Worm (Caenorhabditis elegans) whole organism, young adult: ENCODE measurements around the gene pycr-4.
A peak's percentile ranks its signal among the peaks of the same experiment; 100 is the strongest.

Experiments
- B0035.1 ChIP-seq: sonication (generic microtip); optimal IDR thresholded peaks from 2 replicates; lab custom pipeline; 2016; ENCODE audit warnings: missing genetic modification characterization, mild to moderate bottlenecking, missing compliant biosample characterization, missing genotype, missing genetic modification reagents
- F23B12.7 ChIP-seq: sonication (generic microtip); optimal IDR thresholded peaks from 2 replicates; lab custom pipeline; 2017; ENCODE audit warnings: missing genetic modification characterization, mild to moderate bottlenecking, missing compliant biosample characterization, antibody characterized with exemption, moderate library complexity; ENCODE audit not compliant: insufficient read depth
- F37B4.10 ChIP-seq: fragments of 200-800 bp; sonication (Bioruptor generic); IDR thresholded peaks from 2 replicates; pipeline ENCODE4 v1.3.6; 2022; ENCODE audit warnings: missing genetic modification characterization, missing compliant biosample characterization
- F39B2.1 ChIP-seq: fragments of 200-800 bp; sonication (Bioruptor generic); IDR thresholded peaks from 2 replicates; pipeline ENCODE4 v1.3.6; 2022; ENCODE audit warnings: missing genetic modification reagents, missing genetic modification characterization, missing compliant biosample characterization
- F52B5.7 ChIP-seq: sonication (generic microtip); optimal IDR thresholded peaks from 2 replicates; lab custom pipeline; 2016; ENCODE audit warnings: mild to moderate bottlenecking, missing genetic modification characterization, missing compliant biosample characterization
- F57C9.4 ChIP-seq: sonication (generic microtip); optimal IDR thresholded peaks from 2 replicates; lab custom pipeline; 2017; ENCODE audit warnings: mild to moderate bottlenecking, missing genetic modification characterization, missing compliant biosample characterization
- Y53G8AR.9 ChIP-seq: fragments of 200-800 bp; sonication (Bioruptor generic); conservative IDR thresholded peaks from 2 replicates; pipeline ENCODE4 v1.3.6; 2022; ENCODE audit warnings: missing genetic modification reagents, missing genetic modification characterization, missing compliant biosample characterization
- Y79H2A.3 ChIP-seq: fragments of 200-800 bp; sonication (Bioruptor generic); conservative IDR thresholded peaks from 2 replicates; pipeline ENCODE4 v1.3.6; 2022; ENCODE audit warnings: missing genetic modification reagents, missing genetic modification characterization, missing compliant biosample characterization
- akir-1 ChIP-seq: fragments of 200-800 bp; sonication (Bioruptor generic); optimal IDR thresholded peaks from 2 replicates; lab custom pipeline; 2018; ENCODE audit warnings: mild to moderate bottlenecking, missing genetic modification characterization, moderate library complexity, missing compliant biosample characterization
- aptf-2 ChIP-seq: fragments of 200-800 bp; sonication (Bioruptor generic); conservative IDR thresholded peaks from 2 replicates; pipeline ENCODE4 v1.3.6; 2022; ENCODE audit warnings: missing genetic modification reagents, missing genetic modification characterization, missing compliant biosample characterization
- aptf-3 ChIP-seq: fragments of 200-800 bp; sonication (Bioruptor generic); IDR thresholded peaks from 2 replicates; pipeline ENCODE4 v1.3.6; 2022; ENCODE audit warnings: missing genetic modification characterization, missing compliant biosample characterization
- attf-3 ChIP-seq: fragments of 200-800 bp; sonication (Bioruptor generic); conservative IDR thresholded peaks from 2 replicates; pipeline ENCODE4 v1.3.6; 2022; ENCODE audit warnings: missing genetic modification reagents, missing genetic modification characterization, missing compliant biosample characterization
- attf-5 ChIP-seq: fragments of 200-800 bp; sonication (Bioruptor generic); optimal IDR thresholded peaks from 2 replicates; lab custom pipeline; 2018; ENCODE audit warnings: mild to moderate bottlenecking, missing genetic modification characterization, missing compliant biosample characterization
- bed-1 ChIP-seq: fragments of 200-800 bp; sonication (Bioruptor generic); IDR thresholded peaks from 2 replicates; pipeline ENCODE4 v1.3.6; 2022; ENCODE audit warnings: missing genetic modification reagents, missing genetic modification characterization, missing compliant biosample characterization
- cebp-1 ChIP-seq, 2 experiments: fragments of 200-800 bp in 1 of 2; sonication (Bioruptor generic) in 1 of 2; sonication (generic microtip) in 1 of 2; IDR thresholded peaks in 1 of 2; optimal IDR thresholded peaks in 1 of 2; 2 replicates each; pipeline versions ENCODE4 v1.3.6 to Lab custom; 2017 to 2022; ENCODE audit warnings: missing compliant biosample characterization in 2 of 2, missing genetic modification characterization in 2 of 2, mild to moderate bottlenecking in 1 of 2, missing genetic modification reagents in 1 of 2, moderate library complexity in 1 of 2
- ceh-58 ChIP-seq: fragments of 200-800 bp; sonication (Bioruptor generic); IDR thresholded peaks from 2 replicates; pipeline ENCODE4 v1.3.6; 2022; ENCODE audit warnings: missing genetic modification characterization, missing compliant biosample characterization
- dox-1 ChIP-seq: fragments of 200-800 bp; sonication (Bioruptor generic); IDR thresholded peaks from 2 replicates; pipeline ENCODE4 v1.3.6; 2022; ENCODE audit warnings: missing genetic modification reagents, missing genetic modification characterization, missing compliant biosample characterization
- dpff-1 ChIP-seq: sonication (generic microtip); optimal IDR thresholded peaks from 2 replicates; lab custom pipeline; 2017; ENCODE audit warnings: mild to moderate bottlenecking, missing genetic modification characterization, missing compliant biosample characterization
- egl-44 ChIP-seq: fragments of 200-800 bp; sonication (Bioruptor generic); IDR thresholded peaks from 2 replicates; pipeline ENCODE4 v1.3.6; 2022; ENCODE audit warnings: missing genetic modification reagents, missing genetic modification characterization, missing compliant biosample characterization
- ekl-4 ChIP-seq: fragments of 200-800 bp; sonication (Bioruptor generic); IDR thresholded peaks from 2 replicates; pipeline ENCODE4 v1.3.6; 2022; ENCODE audit warnings: missing genetic modification reagents, missing genetic modification characterization, missing compliant biosample characterization
- ets-4 ChIP-seq: fragments of 200-800 bp; sonication (Bioruptor generic); optimal IDR thresholded peaks from 2 replicates; lab custom pipeline; 2018; ENCODE audit warnings: mild to moderate bottlenecking, missing genetic modification characterization, missing compliant biosample characterization
- hlh-12 ChIP-seq: sonication (generic microtip); optimal IDR thresholded peaks from 2 replicates; lab custom pipeline; 2016; ENCODE audit warnings: missing genetic modification characterization, missing compliant biosample characterization
- hmg-1.2 ChIP-seq: fragments of 200-800 bp; sonication (Bioruptor generic); IDR thresholded peaks from 2 replicates; pipeline ENCODE4 v1.3.6; 2022; ENCODE audit warnings: missing genetic modification reagents, missing genetic modification characterization, missing compliant biosample characterization
- let-526 ChIP-seq: fragments of 200-800 bp; sonication (Bioruptor generic); IDR thresholded peaks from 2 replicates; pipeline ENCODE4 v1.3.6; 2022; ENCODE audit warnings: missing genetic modification reagents, missing genetic modification characterization, missing compliant biosample characterization
- lir-1 ChIP-seq: fragments of 200-800 bp; sonication (Bioruptor generic); conservative IDR thresholded peaks from 2 replicates; pipeline ENCODE4 v1.3.6; 2022; ENCODE audit warnings: missing genetic modification reagents, missing genetic modification characterization, missing compliant biosample characterization
- lsl-1 ChIP-seq: fragments of 200-800 bp; sonication (Bioruptor generic); optimal IDR thresholded peaks from 2 replicates; lab custom pipeline; 2018; ENCODE audit warnings: mild to moderate bottlenecking, missing genetic modification characterization, moderate library complexity, missing compliant biosample characterization
- madf-6 ChIP-seq: fragments of 200-800 bp; sonication (Bioruptor generic); IDR thresholded peaks from 2 replicates; pipeline ENCODE4 v1.3.6; 2022; ENCODE audit warnings: missing genetic modification reagents, missing genetic modification characterization, missing compliant biosample characterization
- mcd-1 ChIP-seq: fragments of 200-800 bp; sonication (Bioruptor generic); IDR thresholded peaks from 2 replicates; pipeline ENCODE4 v1.3.6; 2022; ENCODE audit warnings: missing genetic modification reagents, missing genetic modification characterization, missing compliant biosample characterization
- nhr-179 ChIP-seq: sonication (generic microtip); optimal IDR thresholded peaks from 2 replicates; lab custom pipeline; 2016; ENCODE audit warnings: mild to moderate bottlenecking, missing genetic modification characterization, missing compliant biosample characterization
- nhr-27 ChIP-seq: fragments of 200-800 bp; sonication (Bioruptor generic); optimal IDR thresholded peaks from 2 replicates; lab custom pipeline; 2018; ENCODE audit warnings: mild to moderate bottlenecking, missing genetic modification characterization, moderate library complexity, missing compliant biosample characterization
- nhr-80 ChIP-seq: sonication (generic microtip); optimal IDR thresholded peaks from 2 replicates; lab custom pipeline; 2016; ENCODE audit warnings: missing genetic modification characterization, missing compliant biosample characterization
- pbrm-1 ChIP-seq: fragments of 200-800 bp; sonication (Bioruptor generic); IDR thresholded peaks from 2 replicates; pipeline ENCODE4 v1.3.6; 2022; ENCODE audit warnings: missing genetic modification reagents, missing genetic modification characterization, missing compliant biosample characterization
- sdz-38 ChIP-seq: sonication (generic microtip); optimal IDR thresholded peaks from 2 replicates; lab custom pipeline; 2016; ENCODE audit warnings: missing genotype, missing genetic modification characterization, missing compliant biosample characterization
- snpc-3.4 ChIP-seq: sonication (generic microtip); optimal IDR thresholded peaks from 2 replicates; lab custom pipeline; 2017; ENCODE audit warnings: missing genetic modification characterization, mild to moderate bottlenecking, missing compliant biosample characterization, antibody characterized with exemption, moderate library complexity, missing genotype, missing genetic modification reagents
- sptf-2 ChIP-seq: fragments of 200-800 bp; sonication (Bioruptor generic); optimal IDR thresholded peaks from 2 replicates; lab custom pipeline; 2018; ENCODE audit warnings: mild to moderate bottlenecking, missing genetic modification characterization, missing compliant biosample characterization
- tbx-9 ChIP-seq: sonication (generic microtip); optimal IDR thresholded peaks from 2 replicates; lab custom pipeline; 2016; ENCODE audit warnings: borderline replicate concordance, missing genetic modification characterization, inconsistent platforms, missing compliant biosample characterization
- unc-130 ChIP-seq: sonication (generic microtip); optimal IDR thresholded peaks from 2 replicates; lab custom pipeline; 2016; ENCODE audit warnings: missing genetic modification reagents, missing genetic modification characterization, missing compliant biosample characterization
- ztf-22 ChIP-seq: fragments of 200-800 bp; sonication (Bioruptor generic); optimal IDR thresholded peaks from 2 replicates; lab custom pipeline; 2018; ENCODE audit warnings: mild to moderate bottlenecking, missing genetic modification characterization, moderate library complexity, missing compliant biosample characterization
- ztf-26 ChIP-seq: sonication (generic microtip); optimal IDR thresholded peaks from 2 replicates; lab custom pipeline; 2017; ENCODE audit warnings: missing genetic modification characterization, missing compliant biosample characterization
- ztf-3 ChIP-seq: fragments of 200-800 bp; sonication (Bioruptor generic); optimal IDR thresholded peaks from 2 replicates; lab custom pipeline; 2018; ENCODE audit warnings: mild to moderate bottlenecking, missing genetic modification characterization, missing compliant biosample characterization

pycr-4 gene

ce11 chrIV:7507305-7507704, 30.2 kb upstream of the pycr-4 start (continued):
- TF ChIP-seq ceh-58 (no peak), let-526 (no peak), pbrm-1 (GFP tag; lab: Robert Waterston, UW) (peak; percentile 37; the same call in 1 of the 2 replicates), bed-1 (GFP tag; lab: Robert Waterston, UW) (no peak), aptf-3 (GFP tag; lab: Robert Waterston, UW) (no peak), ztf-3 (GFP tag; lab: Kevin White, UChicago) (no peak), ztf-22 (GFP tag; lab: Kevin White, UChicago) (no peak), lir-1 (GFP tag; lab: Robert Waterston, UW) (no peak), ztf-26 (tag; lab: Kevin White, UChicago) (no peak), mcd-1 (GFP tag; lab: Robert Waterston, UW) (no peak; the same call in none of the 2 replicates), Y53G8AR.9 (GFP tag; lab: Robert Waterston, UW) (peak; percentile 47; the same call in 1 of the 2 replicates), madf-6 (GFP tag; lab: Robert Waterston, UW) (no peak), F39B2.1 (GFP tag; lab: Robert Waterston, UW) (no peak), akir-1 (GFP tag; lab: Kevin White, UChicago) (no peak), ekl-4 (GFP tag; lab: Robert Waterston, UW) (no peak), unc-130 (GFP tag; lab: Kevin White, UChicago) (no peak), attf-5 (GFP tag; lab: Kevin White, UChicago) (no peak), sdz-38 (tag; lab: Kevin White, UChicago) (no peak)

ce11 chrIV:7506711-7507110, 29.6 kb upstream of the pycr-4 start:
- TF ChIP-seq dox-1 (GFP tag; lab: Robert Waterston, UW) (no peak), nhr-27 (tag; lab: Kevin White, UChicago) (no peak), attf-3 (no peak), tbx-9 (no peak), unc-130 (GFP tag; lab: Kevin White, UChicago) (no peak), snpc-3.4 (no peak), hlh-12 (no peak), F52B5.7 (no peak), attf-5 (GFP tag; lab: Kevin White, UChicago) (no peak), pbrm-1 (GFP tag; lab: Robert Waterston, UW) (0 out of 2 replicates have a peak, but pooled peaks have one; percentile 25), Y53G8AR.9 (GFP tag; lab: Robert Waterston, UW) (0 out of 2 replicates have a peak, but pooled peaks have one; percentile 46), egl-44 (GFP tag; lab: Robert Waterston, UW) (no peak), ets-4 (peak; percentile 5), cebp-1 (GFP tag; IDR thresholded peaks at IDR 0.05; lab: Robert Waterston, UW) (no peak), cebp-1 (tag; optimal IDR thresholded peaks at IDR 0.05; lab: Kevin White, UChicago) (no peak), nhr-80 (tag; lab: Kevin White, UChicago) (no peak), Y79H2A.3 (GFP tag; lab: Robert Waterston, UW) (no peak), aptf-2 (GFP tag; lab: Robert Waterston, UW) (no peak), lsl-1 (GFP tag; lab: Kevin White, UChicago) (no peak), ceh-58 (no peak), madf-6 (GFP tag; lab: Robert Waterston, UW) (0 out of 2 replicates have a peak, but pooled peaks have one; percentile 9), F37B4.10 (no peak), nhr-179 (no peak), B0035.1 (tag; lab: Kevin White, UChicago) (no peak), F23B12.7 (no peak), F57C9.4 (no peak), sptf-2 (GFP tag; lab: Kevin White, UChicago) (no peak), dpff-1 (no peak), hmg-1.2 (GFP tag; lab: Robert Waterston, UW) (0 out of 2 replicates have a peak, but pooled peaks have one; percentile 6)
